Worm (Caenorhabditis elegans) whole organism, early embryonic: ENCODE data around the gene sfxn-1.1.

Experiments
- F13C5.2 ChIP-seq: sonication (generic microtip); optimal IDR thresholded peaks from 2 replicates; lab custom pipeline; 2017; ENCODE audit warnings: mild to moderate bottlenecking, missing genetic modification characterization, inconsistent platforms, missing compliant biosample characterization
- aly-1 ChIP-seq: sonication (generic microtip); optimal IDR thresholded peaks from 2 replicates; lab custom pipeline; 2016; ENCODE audit warnings: missing genetic modification characterization, missing compliant biosample characterization
- ama-1 ChIP-seq: fragments of 150-350 bp; optimal IDR thresholded peaks from 2 replicates; lab custom pipeline; 2014
- ceh-13 ChIP-seq: fragments of 200-800 bp; sonication (Bioruptor generic); optimal IDR thresholded peaks from 2 replicates; lab custom pipeline; 2018; ENCODE audit warnings: mild to moderate bottlenecking, missing genetic modification characterization, missing compliant biosample characterization
- flt-1 ChIP-seq: fragments of 200-800 bp; sonication (Bioruptor generic); IDR thresholded peaks from 2 replicates; pipeline ENCODE4 v1.3.6; 2022; ENCODE audit warnings: missing genetic modification characterization, missing compliant biosample characterization
- hmbx-1 ChIP-seq: sonication (generic microtip); optimal IDR thresholded peaks from 2 replicates; lab custom pipeline; 2016; ENCODE audit warnings: mild to moderate bottlenecking, missing genetic modification characterization, missing compliant biosample characterization
- pes-1 ChIP-seq: fragments of 200-800 bp; sonication (Bioruptor generic); IDR thresholded peaks from 2 replicates; pipeline ENCODE4 v1.3.6; 2022; ENCODE audit warnings: missing genetic modification reagents, missing genetic modification characterization, missing compliant biosample characterization
- scrt-1 ChIP-seq: fragments of 200-800 bp; sonication (Bioruptor generic); IDR thresholded peaks from 2 replicates; pipeline ENCODE4 v1.3.6; 2022; ENCODE audit warnings: missing genetic modification characterization, missing compliant biosample characterization
- tbx-11 ChIP-seq: fragments of 200-800 bp; sonication (Bioruptor generic); IDR thresholded peaks from 2 replicates; pipeline ENCODE4 v1.3.6; 2022; ENCODE audit warnings: missing genetic modification characterization, missing compliant biosample characterization

DNA sequence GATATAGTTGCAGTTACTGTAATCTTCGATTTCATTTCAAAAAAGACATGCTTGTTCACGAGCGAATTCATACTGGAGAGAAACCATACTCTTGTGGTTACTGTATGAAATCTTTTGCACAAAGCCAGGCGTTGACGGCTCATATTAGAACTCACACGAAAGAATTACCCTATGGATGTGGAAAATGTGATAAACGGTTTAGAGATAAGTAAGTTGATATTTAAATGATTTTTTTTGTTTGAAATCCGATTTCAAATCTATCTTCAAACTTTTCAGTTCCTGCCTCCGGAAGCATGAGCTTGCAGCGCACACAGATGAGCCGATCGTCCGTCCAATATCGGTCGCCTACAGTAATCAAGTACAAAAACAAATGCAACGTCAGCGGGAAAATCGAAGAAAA lies 40.2 kb upstream of the sfxn-1.1 start:
- TF ChIP-seq flt-1 (no peak), aly-1 (tag; lab: Kevin White, UChicago) (no peak), ama-1 (lab: Kevin White, UChicago) (no peak), ceh-13 (GFP tag; lab: Kevin White, UChicago) (no peak), hmbx-1 (no peak), pes-1 (GFP tag; lab: Robert Waterston, UW) (no peak), tbx-11 (GFP tag; lab: Robert Waterston, UW) (no peak), scrt-1 (GFP tag; lab: Robert Waterston, UW) (no peak), F13C5.2 (tag; lab: Kevin White, UChicago) (no peak)
